Worm (Caenorhabditis elegans): Measurements from ENCODE around the gene F42A10.6.

DNA sequence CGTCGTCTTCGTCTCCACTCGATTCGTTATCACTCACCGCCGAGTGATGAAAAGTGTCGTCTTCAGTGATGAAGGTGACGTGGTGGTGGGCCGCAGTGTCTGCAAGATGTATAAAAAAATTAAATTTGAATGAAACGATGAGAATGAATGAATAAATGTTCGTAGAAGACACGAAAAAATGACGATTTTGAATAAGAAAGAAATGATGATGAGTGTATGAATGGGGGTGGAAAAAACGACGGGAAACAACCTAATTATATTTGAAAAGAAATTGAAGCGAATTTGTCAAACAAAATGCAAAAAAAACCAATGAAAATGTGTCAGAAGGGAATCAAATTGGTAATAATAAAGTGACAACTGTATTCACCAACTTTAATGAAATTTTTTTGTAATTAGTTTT is 40.5 kb downstream of the F42A10.6 start, which contains the start of gene mvk-1:
- TF ChIP-seq nhr-12 (tag; optimal IDR thresholded peaks at IDR 0.05) (no peak), pha-4 (tag; optimal IDR thresholded peaks at IDR 0.05) (no peak), lsy-2 (tag; optimal IDR thresholded peaks at IDR 0.05) (no peak), unc-62 (GFP tag; optimal IDR thresholded peaks at IDR 0.05) (no peak), ztf-11 (tag; optimal IDR thresholded peaks at IDR 0.05) (no peak), sptf-1 (tag; optimal IDR thresholded peaks at IDR 0.05) (no peak), unc-39 (tag; optimal IDR thresholded peaks at IDR 0.05) (no peak), lin-13 (tag; optimal IDR thresholded peaks at IDR 0.05) (no peak), ceh-83 (GFP tag; optimal IDR thresholded peaks at IDR 0.05) (no peak), nhr-237 (tag; optimal IDR thresholded peaks at IDR 0.05) (no peak), elt-1 (tag; optimal IDR thresholded peaks at IDR 0.05; ENCODE audit: borderline replicate concordance, insufficient read depth) (no peak), elt-3 (tag; optimal IDR thresholded peaks at IDR 0.05) (no peak), ces-1 (GFP tag; optimal IDR thresholded peaks at IDR 0.05) (no peak), flh-1 (GFP tag; optimal IDR thresholded peaks at IDR 0.05) (no peak)

All from whole organism, mixed stage, embryonic.